Fruit fly (Drosophila melanogaster) whole organism, embryonic: ENCODE measurements around the gene BTBD9.

Experiments
- Adf1 ChIP-seq: fragments of 200-800 bp; sonication (Bioruptor generic); IDR thresholded peaks from 2 replicates; pipeline ENCODE4 v1.3.6; 2022; ENCODE audit warnings: missing biosample characterization, missing genetic modification characterization
- CG10147 ChIP-seq: fragments of 200-800 bp; sonication (Bioruptor generic); optimal IDR thresholded peaks from 2 replicates; lab custom pipeline; 2019; ENCODE audit warnings: missing biosample characterization, mild to moderate bottlenecking, missing genetic modification characterization, moderate library complexity
- CG1024 ChIP-seq: fragments of 200-800 bp; sonication (Bioruptor generic); IDR thresholded peaks from 2 replicates; pipeline ENCODE4 v1.3.6; 2022; ENCODE audit warnings: missing biosample characterization, missing genetic modification characterization
- CG10274 ChIP-seq: fragments of 200-800 bp; sonication (Bioruptor generic); optimal IDR thresholded peaks from 3 replicates; lab custom pipeline; 2017; ENCODE audit warnings: missing biosample characterization, mild to moderate bottlenecking, missing genetic modification characterization
- CG11696 ChIP-seq: fragments of 200-800 bp; sonication (Bioruptor generic); IDR thresholded peaks from 2 replicates; pipeline ENCODE4 v1.3.6; 2022; ENCODE audit warnings: missing biosample characterization, missing genetic modification characterization
- CG12071 ChIP-seq: fragments of 200-800 bp; sonication (Bioruptor generic); optimal IDR thresholded peaks from 3 replicates; lab custom pipeline; 2018; ENCODE audit warnings: missing biosample characterization, mild to moderate bottlenecking, missing genetic modification characterization
- CG12769 ChIP-seq: fragments of 200-800 bp; sonication (Bioruptor generic); optimal IDR thresholded peaks from 2 replicates; lab custom pipeline; 2019; ENCODE audit warnings: missing biosample characterization, mild to moderate bottlenecking, missing genetic modification characterization, moderate library complexity
- CG13624 ChIP-seq: fragments of 200-800 bp; sonication (Bioruptor generic); optimal IDR thresholded peaks from 2 replicates; lab custom pipeline; 2016; ENCODE audit warnings: missing biosample characterization, missing genetic modification characterization
- CG15073 ChIP-seq: fragments of 200-800 bp; sonication (Bioruptor generic); optimal IDR thresholded peaks from 2 replicates; lab custom pipeline; 2016; ENCODE audit warnings: missing biosample characterization, missing genetic modification characterization
- CG2116 ChIP-seq: fragments of 200-800 bp; sonication (Bioruptor generic); optimal IDR thresholded peaks from 3 replicates; lab custom pipeline; 2018; ENCODE audit warnings: missing biosample characterization, mild to moderate bottlenecking, missing genetic modification characterization
- CG2889 ChIP-seq: fragments of 200-800 bp; sonication (Bioruptor generic); IDR thresholded peaks from 3 replicates; pipeline ENCODE4 v1.3.6; 2022; ENCODE audit warnings: missing biosample characterization, missing genetic modification characterization
- CG30020 ChIP-seq: fragments of 200-800 bp; optimal IDR thresholded peaks from 2 replicates; lab custom pipeline; 2019; ENCODE audit warnings: missing biosample characterization, mild to moderate bottlenecking, missing genetic modification characterization, moderate library complexity
- CG3065 ChIP-seq: fragments of 200-800 bp; sonication (Bioruptor generic); optimal IDR thresholded peaks from 2 replicates; lab custom pipeline; 2016; ENCODE audit warnings: missing biosample characterization, missing genetic modification characterization
- CG31224 ChIP-seq: fragments of 200-800 bp; sonication (Bioruptor generic); IDR thresholded peaks from 2 replicates; pipeline ENCODE4 v1.3.6; 2022; ENCODE audit warnings: missing biosample characterization, missing genetic modification characterization
- CG3281 ChIP-seq: fragments of 200-800 bp; sonication (Bioruptor generic); optimal IDR thresholded peaks from 3 replicates; lab custom pipeline; 2017; ENCODE audit warnings: missing biosample characterization, mild to moderate bottlenecking, missing genetic modification characterization
- CG4328 ChIP-seq: fragments of 200-800 bp; sonication (Bioruptor generic); optimal IDR thresholded peaks from 3 replicates; lab custom pipeline; 2017; ENCODE audit warnings: missing biosample characterization, missing genetic modification reagents, missing genetic modification characterization
- CG4820 ChIP-seq: fragments of 200-800 bp; sonication (Bioruptor generic); optimal IDR thresholded peaks from 3 replicates; lab custom pipeline; 2016; ENCODE audit warnings: missing biosample characterization, missing genetic modification characterization
- CG5180 ChIP-seq: fragments of 200-800 bp; sonication (Bioruptor generic); optimal IDR thresholded peaks from 3 replicates; lab custom pipeline; 2017; ENCODE audit warnings: missing biosample characterization, missing genetic modification characterization, mild to moderate bottlenecking, moderate library complexity, missing genetic modification reagents
- CG8478 ChIP-seq: fragments of >200 bp; optimal IDR thresholded peaks from 2 replicates; lab custom pipeline; 2018
- CG8924 ChIP-seq: fragments of 200-800 bp; optimal IDR thresholded peaks from 3 replicates; lab custom pipeline; 2019; ENCODE audit warnings: missing biosample characterization, mild to moderate bottlenecking, missing genetic modification characterization, moderate library complexity
- CG9727 ChIP-seq: fragments of 200-800 bp; sonication (Bioruptor generic); optimal IDR thresholded peaks from 3 replicates; lab custom pipeline; 2017; ENCODE audit warnings: missing biosample characterization, mild to moderate bottlenecking, missing genetic modification characterization
- D19A ChIP-seq: fragments of 200-800 bp; optimal IDR thresholded peaks from 3 replicates; lab custom pipeline; 2019; ENCODE audit warnings: missing biosample characterization, mild to moderate bottlenecking, missing genetic modification characterization, moderate library complexity
- Dek ChIP-seq: fragments of 200-800 bp; sonication (Bioruptor generic); optimal IDR thresholded peaks from 3 replicates; lab custom pipeline; 2019; ENCODE audit warnings: missing biosample characterization, mild to moderate bottlenecking, missing genetic modification characterization, moderate library complexity
- Hmr ChIP-seq: fragments of 200-800 bp; sonication (Bioruptor generic); optimal IDR thresholded peaks from 3 replicates; lab custom pipeline; 2017; ENCODE audit warnings: mild to moderate bottlenecking, missing biosample characterization, missing genetic modification reagents, missing genetic modification characterization
- Hsf ChIP-seq: fragments of 200-800 bp; sonication (Bioruptor generic); optimal IDR thresholded peaks from 3 replicates; lab custom pipeline; 2016; ENCODE audit warnings: missing biosample characterization, missing genetic modification characterization
- Lhr ChIP-seq: fragments of 200-800 bp; sonication (Bioruptor generic); optimal IDR thresholded peaks from 3 replicates; lab custom pipeline; 2017; ENCODE audit warnings: mild to moderate bottlenecking, missing biosample characterization, missing genetic modification reagents, missing genetic modification characterization
- Max ChIP-seq: fragments of 200-800 bp; sonication (Bioruptor generic); optimal IDR thresholded peaks from 2 replicates; lab custom pipeline; 2016; ENCODE audit warnings: missing biosample characterization, mild to moderate bottlenecking, missing genetic modification characterization
- Med ChIP-seq: fragments of 200-800 bp; sonication (Bioruptor generic); peaks from one replicate; lab custom pipeline; 2016; ENCODE audit warnings: missing biosample characterization, missing genetic modification characterization, mild to moderate bottlenecking, inconsistent platforms, moderate library complexity
- Rfx ChIP-seq: fragments of 200-800 bp; sonication (Bioruptor generic); IDR thresholded peaks from 2 replicates; pipeline ENCODE4 v1.3.6; 2022; ENCODE audit warnings: missing biosample characterization, missing genetic modification characterization
- Sox102F ChIP-seq: fragments of 200-800 bp; sonication (Bioruptor generic); optimal IDR thresholded peaks from 2 replicates; lab custom pipeline; 2018; ENCODE audit warnings: missing biosample characterization, mild to moderate bottlenecking, missing genetic modification characterization, moderate library complexity
- Spps ChIP-seq: fragments of 200-800 bp; sonication (Bioruptor generic); optimal IDR thresholded peaks from 2 replicates; lab custom pipeline; 2018; ENCODE audit warnings: missing biosample characterization, mild to moderate bottlenecking, missing genetic modification characterization
- ato ChIP-seq: fragments of 200-800 bp; sonication (Bioruptor generic); IDR thresholded peaks from 2 replicates; pipeline ENCODE4 v1.3.6; 2022; ENCODE audit warnings: missing biosample characterization, missing genetic modification characterization; ENCODE audit not compliant: partially characterized antibody
- bbx ChIP-seq: fragments of 200-800 bp; sonication (Bioruptor generic); IDR thresholded peaks from 2 replicates; pipeline ENCODE4 v1.3.6; 2022; ENCODE audit warnings: missing biosample characterization, missing genetic modification characterization; ENCODE audit not compliant: partially characterized antibody
- bigmax ChIP-seq: fragments of 200-800 bp; sonication (Bioruptor generic); optimal IDR thresholded peaks from 2 replicates; lab custom pipeline; 2018; ENCODE audit warnings: missing biosample characterization, mild to moderate bottlenecking, missing genetic modification characterization
- bsh ChIP-seq, 2 experiments: fragments of 200-800 bp; sonication (Bioruptor generic); optimal IDR thresholded peaks; 2 replicates each; lab custom pipeline; 2017 to 2018; ENCODE audit warnings: mild to moderate bottlenecking in 2 of 2, missing biosample characterization in 2 of 2, missing genetic modification characterization in 2 of 2, moderate library complexity in 1 of 2
- chinmo ChIP-seq: fragments of 200-800 bp; sonication (Bioruptor generic); IDR thresholded peaks from 4 replicates; pipeline ENCODE4 v1.3.6; 2022; ENCODE audit warnings: missing biosample characterization, missing genetic modification characterization; ENCODE audit not compliant: partially characterized antibody
- dpn ChIP-seq, 2 experiments: fragments of 200-800 bp; sonication (Bioruptor generic); optimal IDR thresholded peaks; 3 replicates each; lab custom pipeline; 2016; ENCODE audit warnings: missing biosample characterization in 2 of 2, missing genetic modification characterization in 2 of 2
- esg ChIP-seq: fragments of 200-800 bp; sonication (Bioruptor generic); conservative IDR thresholded peaks from 2 replicates; pipeline ENCODE4 v1.3.6; 2022; ENCODE audit warnings: missing biosample characterization, missing genetic modification characterization
- eve ChIP-seq, 2 experiments: fragments of >200 bp; optimal IDR thresholded peaks; 2 replicates each; lab custom pipeline; 2017; ENCODE audit warnings: missing biosample characterization in 2 of 2, missing genetic modification characterization in 2 of 2
- ewg ChIP-seq: fragments of 200-800 bp; sonication (Bioruptor generic); optimal IDR thresholded peaks from 3 replicates; lab custom pipeline; 2017; ENCODE audit warnings: mild to moderate bottlenecking, missing biosample characterization, missing genetic modification reagents, missing genetic modification characterization
- ftz-f1 ChIP-seq: fragments of 200-800 bp; sonication (Bioruptor generic); optimal IDR thresholded peaks from 2 replicates; lab custom pipeline; 2016; ENCODE audit warnings: missing biosample characterization, missing genetic modification characterization
- fu2 ChIP-seq: fragments of 200-800 bp; sonication (Bioruptor generic); optimal IDR thresholded peaks from 2 replicates; lab custom pipeline; 2016; ENCODE audit warnings: missing biosample characterization, missing genetic modification characterization
- jumu ChIP-seq: fragments of 200-800 bp; sonication (Bioruptor generic); optimal IDR thresholded peaks from 3 replicates; lab custom pipeline; 2016; ENCODE audit warnings: missing biosample characterization, missing genetic modification characterization
- lilli ChIP-seq: fragments of 200-800 bp; sonication (Bioruptor generic); optimal IDR thresholded peaks from 3 replicates; lab custom pipeline; 2016; ENCODE audit warnings: missing biosample characterization, missing genetic modification characterization
- pho ChIP-seq: fragments of 200-800 bp; sonication (Bioruptor generic); optimal IDR thresholded peaks from 2 replicates; lab custom pipeline; 2016; ENCODE audit warnings: missing biosample characterization, missing genetic modification characterization
- phol ChIP-seq: fragments of 200-800 bp; sonication (Bioruptor generic); optimal IDR thresholded peaks from 3 replicates; lab custom pipeline; 2018; ENCODE audit warnings: missing biosample characterization, mild to moderate bottlenecking, missing genetic modification characterization, moderate library complexity
- pnt ChIP-seq: fragments of 200-800 bp; sonication (Bioruptor generic); optimal IDR thresholded peaks from 3 replicates; lab custom pipeline; 2016; ENCODE audit warnings: missing biosample characterization, missing genetic modification characterization
- sens ChIP-seq: fragments of 200-800 bp; sonication (Bioruptor generic); peaks from one replicate; lab custom pipeline; 2016; ENCODE audit warnings: missing biosample characterization, missing genetic modification characterization
- sna ChIP-seq: fragments of 200-800 bp; sonication (Bioruptor generic); IDR thresholded peaks from 2 replicates; pipeline ENCODE4 v1.3.6; 2022; ENCODE audit warnings: missing biosample characterization, missing genetic modification characterization; ENCODE audit not compliant: partially characterized antibody
- tup ChIP-seq: fragments of 200-800 bp; sonication (Bioruptor generic); optimal IDR thresholded peaks from 2 replicates; lab custom pipeline; 2016; ENCODE audit warnings: missing biosample characterization, mild to moderate bottlenecking, missing genetic modification characterization, moderate library complexity
- zf30C ChIP-seq: fragments of 200-800 bp; sonication (Bioruptor generic); optimal IDR thresholded peaks from 3 replicates; lab custom pipeline; 2018; ENCODE audit warnings: missing biosample characterization, mild to moderate bottlenecking, missing genetic modification characterization

The BTBD9 gene

dm6 chrX:10764206-10764605 lies 4.1 kb upstream of the BTBD9 start, which contains the start of gene Tango5:
TSS of gene Tango5 (minus strand) at chrX:10764413.
- TF ChIP-seq ftz-f1 (peak; percentile 85), jumu (GFP tag; lab: Kevin White, UChicago) (no peak), Sox102F (GFP tag; lab: Kevin White, UChicago) (no peak), CG4820 (GFP tag; lab: Kevin White, UChicago) (no peak), CG3281 (GFP tag; lab: Kevin White, UChicago) (no peak), Med (GFP tag; lab: Kevin White, UChicago) (peak; percentile 48), CG13624 (GFP tag; lab: Kevin White, UChicago) (peak; percentile 71), CG1024 (GFP tag; lab: Robert Waterston, UW) (no peak), CG11696 (GFP tag; lab: Robert Waterston, UW) (no peak), phol (peak; percentile 46), Hsf (GFP tag; lab: Kevin White, UChicago) (no peak), bsh (GFP tag; optimal IDR thresholded peaks at IDR 0.05; lab: Kevin White, UChicago) (no peak), Spps (tag; lab: Kevin White, UChicago) (no peak), bigmax (GFP tag; lab: Kevin White, UChicago) (no peak), CG8924 (tag; lab: Kevin White, UChicago) (peak; percentile 20), pho (no peak), Lhr (GFP tag; lab: Kevin White, UChicago) (peak; percentile 79), CG30020 (tag; lab: Kevin White, UChicago) (peak; percentile 33), sens (GFP tag; lab: Kevin White, UChicago) (no peak), tup (GFP tag; lab: Kevin White, UChicago) (no peak), CG4328 (GFP tag; lab: Kevin White, UChicago) (no peak), ato (no peak), fu2 (GFP tag; lab: Kevin White, UChicago) (no peak), D19A (tag; lab: Kevin White, UChicago) (no peak), ewg (GFP tag; lab: Kevin White, UChicago) (no peak), bbx (GFP tag; lab: Robert Waterston, UW) (0 out of 2 replicates have a peak, but pooled peaks have one; percentile 42), Hmr (GFP tag; lab: Kevin White, UChicago) (peak; percentile 45), CG2889 (no peak), Rfx (GFP tag; lab: Robert Waterston, UW) (no peak), Adf1 (GFP tag; lab: Robert Waterston, UW) (no peak), lilli (GFP tag; lab: Kevin White, UChicago) (no peak), CG2116 (GFP tag; lab: Kevin White, UChicago) (peak; percentile 58), sna (peak; percentile 56; the same call in 1 of the 2 replicates), pnt (GFP tag; lab: Kevin White, UChicago) (no peak), esg (GFP tag; lab: Robert Waterston, UW) (no peak), CG8478 (peak; percentile 75), CG3065 (GFP tag; lab: Kevin White, UChicago) (no peak), dpn (GFP tag; optimal IDR thresholded peaks at IDR 0.05; lab: Kevin White, UChicago) (peak in 1 of 2 experiments; percentile 17), zf30C (GFP tag; lab: Kevin White, UChicago) (no peak), CG12071 (GFP tag; lab: Kevin White, UChicago) (no peak), Max (GFP tag; lab: Kevin White, UChicago) (no peak), CG15073 (no peak), CG10147 (peak; percentile 31), CG12769 (peak; percentile 10), CG9727 (peak; percentile 32), Dek (no peak), eve (GFP tag; optimal IDR thresholded peaks at IDR 0.05; lab: Kevin White, UChicago) (no peak), CG5180 (GFP tag; lab: Kevin White, UChicago) (no peak), chinmo (GFP tag; lab: Robert Waterston, UW) (no peak), CG31224 (GFP tag; lab: Robert Waterston, UW) (no peak), CG10274 (no peak)
